Fruit fly (Drosophila melanogaster) whole organism, embryonic: Measurements from ENCODE around the gene CG11999.

Source experiments
- Aef1 ChIP-seq: fragments of 200-800 bp; sonication (Bioruptor generic); IDR thresholded peaks from 3 replicates; pipeline ENCODE4 v1.3.6; 2022; ENCODE audit warnings: missing biosample characterization, missing genetic modification characterization
- CG12942 ChIP-seq: fragments of 200-800 bp; sonication (Bioruptor generic); optimal IDR thresholded peaks from 3 replicates; lab custom pipeline; 2016; ENCODE audit warnings: missing biosample characterization, missing genetic modification characterization
- CG13296 ChIP-seq: fragments of 200-800 bp; sonication (Bioruptor generic); optimal IDR thresholded peaks from 3 replicates; lab custom pipeline; 2018; ENCODE audit warnings: missing biosample characterization, mild to moderate bottlenecking, missing genetic modification characterization
- CG16813 ChIP-seq: fragments of 200-800 bp; sonication (Bioruptor generic); IDR thresholded peaks from 3 replicates; pipeline ENCODE4 v1.3.6; 2022; ENCODE audit warnings: missing biosample characterization, missing genetic modification characterization; ENCODE audit not compliant: partially characterized antibody
- CG7839 ChIP-seq: fragments of 200-800 bp; sonication (Bioruptor generic); optimal IDR thresholded peaks from 3 replicates; lab custom pipeline; 2018; ENCODE audit warnings: missing biosample characterization, mild to moderate bottlenecking, missing genetic modification characterization, moderate library complexity
- aop ChIP-seq: fragments of 200-800 bp; sonication (Bioruptor generic); IDR thresholded peaks from 2 replicates; pipeline ENCODE4 v1.3.6; 2022; ENCODE audit warnings: missing biosample characterization, missing genetic modification characterization
- cg ChIP-seq: fragments of 200-800 bp; sonication (Bioruptor generic); optimal IDR thresholded peaks from 3 replicates; lab custom pipeline; 2019; ENCODE audit warnings: missing biosample characterization, mild to moderate bottlenecking, missing genetic modification characterization, moderate library complexity

- TF ChIP-seq CG12942 (GFP tag; lab: Kevin White, UChicago) (no peak), cg (peak; percentile 78), CG16813 (GFP tag; lab: Robert Waterston, UW) (no peak), aop (GFP tag; lab: Robert Waterston, UW) (no peak), Aef1 (GFP tag; lab: Robert Waterston, UW) (no peak), CG13296 (no peak), CG7839 (tag; lab: Kevin White, UChicago) (no peak)
Observed at dm6 chr3R:5392621-5393020, 38.1 kb upstream of the CG11999 start, which contains the start of gene kkv.
